Fruit fly (Drosophila melanogaster) whole organism, embryonic: ENCODE results near the gene prt.
A peak's percentile ranks its signal among the peaks of the same experiment; 100 is the strongest.

Experiments
- Awh ChIP-seq: fragments of 200-800 bp; sonication (Bioruptor generic); IDR thresholded peaks from 2 replicates; pipeline ENCODE4, ENCODE4 v1.3.6; 2022; ENCODE audit warnings: missing biosample characterization, missing genetic modification characterization
- B-H2 ChIP-seq: fragments of 200-800 bp; sonication (Bioruptor generic); optimal IDR thresholded peaks from 2 replicates; lab custom pipeline; 2018; ENCODE audit warnings: missing biosample characterization, mild to moderate bottlenecking, missing genetic modification characterization
- Blimp-1 ChIP-seq: fragments of 200-800 bp; sonication (Bioruptor generic); optimal IDR thresholded peaks from 3 replicates; lab custom pipeline; 2018; ENCODE audit warnings: missing biosample characterization, missing genetic modification characterization, mild to moderate bottlenecking, moderate library complexity, missing genetic modification reagents
- CG1024 ChIP-seq: fragments of 200-800 bp; sonication (Bioruptor generic); IDR thresholded peaks from 2 replicates; pipeline ENCODE4 v1.3.6; 2022; ENCODE audit warnings: missing biosample characterization, missing genetic modification characterization
- CG10267 ChIP-seq: fragments of 200-800 bp; sonication (Bioruptor generic); optimal IDR thresholded peaks from 2 replicates; lab custom pipeline; 2018; ENCODE audit warnings: missing biosample characterization, mild to moderate bottlenecking, missing genetic modification characterization, moderate library complexity
- CG10543 ChIP-seq: fragments of 200-800 bp; sonication (Bioruptor generic); optimal IDR thresholded peaks from 3 replicates; lab custom pipeline; 2017; ENCODE audit warnings: missing biosample characterization, mild to moderate bottlenecking, missing genetic modification characterization, moderate library complexity
- CG10654 ChIP-seq: fragments of 200-800 bp; sonication (Bioruptor generic); optimal IDR thresholded peaks from 2 replicates; lab custom pipeline; 2016; ENCODE audit warnings: missing biosample characterization, missing genetic modification characterization
- CG11085 ChIP-seq: fragments of 200-800 bp; sonication (Bioruptor generic); IDR thresholded peaks from 2 replicates; pipeline ENCODE4 v1.3.6; 2022; ENCODE audit warnings: missing biosample characterization, missing genetic modification characterization
- CG12236 ChIP-seq: fragments of 200-800 bp; sonication (Bioruptor generic); optimal IDR thresholded peaks from 2 replicates; lab custom pipeline; 2016; ENCODE audit warnings: missing biosample characterization, missing genetic modification characterization
- CG12659 ChIP-seq: fragments of 200-800 bp; sonication (Bioruptor generic); optimal IDR thresholded peaks from 3 replicates; lab custom pipeline; 2017; ENCODE audit warnings: mild to moderate bottlenecking, missing biosample characterization, missing genetic modification reagents, missing genetic modification characterization
- CG12942 ChIP-seq: fragments of 200-800 bp; sonication (Bioruptor generic); optimal IDR thresholded peaks from 3 replicates; lab custom pipeline; 2016; ENCODE audit warnings: missing biosample characterization, missing genetic modification characterization
- CG13894 ChIP-seq: fragments of 200-800 bp; sonication (Bioruptor generic); optimal IDR thresholded peaks from 3 replicates; lab custom pipeline; 2018; ENCODE audit warnings: missing biosample characterization, mild to moderate bottlenecking, missing genetic modification characterization, moderate library complexity
- CG14710 ChIP-seq: fragments of 200-800 bp; sonication (Bioruptor generic); optimal IDR thresholded peaks from 3 replicates; lab custom pipeline; 2019; ENCODE audit warnings: missing biosample characterization, mild to moderate bottlenecking, missing genetic modification characterization, moderate library complexity
- CG15514 ChIP-seq: fragments of 200-800 bp; sonication (Bioruptor generic); optimal IDR thresholded peaks from 3 replicates; lab custom pipeline; 2017; ENCODE audit warnings: missing biosample characterization, missing genetic modification characterization, mild to moderate bottlenecking, moderate library complexity, missing genetic modification reagents
- CG1603 ChIP-seq: fragments of 200-800 bp; sonication (Bioruptor generic); optimal IDR thresholded peaks from 2 replicates; lab custom pipeline; 2019; ENCODE audit warnings: missing biosample characterization, mild to moderate bottlenecking, missing genetic modification characterization, moderate library complexity
- CG16815 ChIP-seq: fragments of 200-800 bp; sonication (Bioruptor generic); optimal IDR thresholded peaks from 3 replicates; lab custom pipeline; 2017; ENCODE audit warnings: missing biosample characterization, mild to moderate bottlenecking, missing genetic modification characterization
- CG30431 ChIP-seq: fragments of 200-800 bp; sonication (Bioruptor generic); optimal IDR thresholded peaks from 2 replicates; lab custom pipeline; 2017; ENCODE audit warnings: missing biosample characterization, missing genetic modification characterization
- CG4282 ChIP-seq: fragments of 200-800 bp; sonication (Bioruptor generic); optimal IDR thresholded peaks from 2 replicates; lab custom pipeline; 2016; ENCODE audit warnings: missing biosample characterization, missing genetic modification characterization
- CG5245 ChIP-seq: fragments of 200-800 bp; sonication (Bioruptor generic); optimal IDR thresholded peaks from 3 replicates; lab custom pipeline; 2016; ENCODE audit warnings: missing biosample characterization, missing genetic modification characterization
- CG7745 ChIP-seq: fragments of 200-800 bp; sonication (Bioruptor generic); optimal IDR thresholded peaks from 2 replicates; lab custom pipeline; 2018; ENCODE audit warnings: missing biosample characterization, mild to moderate bottlenecking, missing genetic modification characterization, moderate library complexity
- CG8359 ChIP-seq: fragments of 200-800 bp; sonication (Bioruptor generic); optimal IDR thresholded peaks from 2 replicates; lab custom pipeline; 2017; ENCODE audit warnings: missing biosample characterization, mild to moderate bottlenecking, missing genetic modification characterization, borderline replicate concordance
- CG8388 ChIP-seq: fragments of 200-800 bp; sonication (Bioruptor generic); optimal IDR thresholded peaks from 2 replicates; lab custom pipeline; 2019; ENCODE audit warnings: missing biosample characterization, mild to moderate bottlenecking, missing genetic modification characterization, moderate library complexity
- CG9437 ChIP-seq: fragments of 200-800 bp; sonication (Bioruptor generic); optimal IDR thresholded peaks from 2 replicates; lab custom pipeline; 2018; ENCODE audit warnings: missing biosample characterization, mild to moderate bottlenecking, missing genetic modification characterization
- CG9817 ChIP-seq: fragments of 200-800 bp; sonication (Bioruptor generic); optimal IDR thresholded peaks from 2 replicates; lab custom pipeline; 2018; ENCODE audit warnings: missing biosample characterization, mild to moderate bottlenecking, missing genetic modification characterization, moderate library complexity
- Hmx ChIP-seq: fragments of 200-800 bp; sonication (Bioruptor generic); optimal IDR thresholded peaks from 2 replicates; lab custom pipeline; 2016; ENCODE audit warnings: missing biosample characterization, missing genetic modification characterization
- Hsf ChIP-seq: fragments of 200-800 bp; sonication (Bioruptor generic); optimal IDR thresholded peaks from 3 replicates; lab custom pipeline; 2016; ENCODE audit warnings: missing biosample characterization, missing genetic modification characterization
- Nf-YB ChIP-seq: fragments of 200-800 bp; sonication (Bioruptor generic); optimal IDR thresholded peaks from 3 replicates; lab custom pipeline; 2019; ENCODE audit warnings: missing biosample characterization, mild to moderate bottlenecking, missing genetic modification characterization, moderate library complexity
- Nf-YC ChIP-seq: fragments of 200-800 bp; optimal IDR thresholded peaks from 3 replicates; lab custom pipeline; 2019; ENCODE audit warnings: missing biosample characterization, mild to moderate bottlenecking, missing genetic modification characterization, moderate library complexity
- Sry-δ ChIP-seq: fragments of 200-800 bp; sonication (Bioruptor generic); optimal IDR thresholded peaks from 2 replicates; lab custom pipeline; 2016; ENCODE audit warnings: missing biosample characterization, missing genetic modification characterization
- ato ChIP-seq: fragments of 200-800 bp; sonication (Bioruptor generic); IDR thresholded peaks from 2 replicates; pipeline ENCODE4 v1.3.6; 2022; ENCODE audit warnings: missing biosample characterization, missing genetic modification characterization; ENCODE audit not compliant: partially characterized antibody
- bowl ChIP-seq: fragments of 200-800 bp; sonication (Bioruptor generic); IDR thresholded peaks from 2 replicates; pipeline ENCODE4 v1.3.6; 2022; ENCODE audit warnings: missing biosample characterization, missing genetic modification characterization
- crol ChIP-seq: fragments of 200-800 bp; sonication (Bioruptor generic); IDR thresholded peaks from 2 replicates; pipeline ENCODE4 v1.3.6; 2022; ENCODE audit warnings: missing biosample characterization, missing genetic modification characterization
- danr ChIP-seq: fragments of 200-800 bp; sonication (Bioruptor generic); IDR thresholded peaks from 2 replicates; pipeline ENCODE4 v1.3.6; 2022; ENCODE audit warnings: missing biosample characterization, missing genetic modification characterization
- dati ChIP-seq: fragments of 200-800 bp; sonication (Bioruptor generic); IDR thresholded peaks from 2 replicates; pipeline ENCODE4 v1.3.6; 2022; ENCODE audit warnings: missing biosample characterization, missing genetic modification characterization
- fd102C ChIP-seq: fragments of 200-800 bp; sonication (Bioruptor generic); optimal IDR thresholded peaks from 2 replicates; lab custom pipeline; 2018; ENCODE audit warnings: missing biosample characterization, mild to moderate bottlenecking, missing genetic modification characterization, moderate library complexity
- fru ChIP-seq: fragments of >200 bp; optimal IDR thresholded peaks from 2 replicates; lab custom pipeline; 2017
- ham ChIP-seq: fragments of 200-800 bp; sonication (Bioruptor generic); IDR thresholded peaks from 2 replicates; pipeline ENCODE4 v1.3.6; 2022; ENCODE audit warnings: missing biosample characterization, missing genetic modification characterization
- inv ChIP-seq: fragments of 200-800 bp; sonication (Bioruptor generic); IDR thresholded peaks from 2 replicates; pipeline ENCODE4 v1.3.6; 2022; ENCODE audit warnings: missing biosample characterization, missing genetic modification characterization; ENCODE audit not compliant: partially characterized antibody
- kah ChIP-seq: fragments of 200-800 bp; sonication (Bioruptor generic); optimal IDR thresholded peaks from 2 replicates; lab custom pipeline; 2018; ENCODE audit warnings: missing biosample characterization, mild to moderate bottlenecking, missing genetic modification characterization
- kay ChIP-seq: fragments of 200-800 bp; sonication (Bioruptor generic); optimal IDR thresholded peaks from 2 replicates; lab custom pipeline; 2016; ENCODE audit warnings: missing biosample characterization, missing genetic modification characterization
- nerfin-2 ChIP-seq: fragments of 200-800 bp; sonication (Bioruptor generic); IDR thresholded peaks from 2 replicates; pipeline ENCODE4 v1.3.6; 2022; ENCODE audit warnings: missing biosample characterization, missing genetic modification characterization; ENCODE audit not compliant: partially characterized antibody
- nom ChIP-seq: fragments of 200-800 bp; sonication (Bioruptor generic); optimal IDR thresholded peaks from 2 replicates; lab custom pipeline; 2017; ENCODE audit warnings: missing biosample characterization, missing genetic modification characterization, mild to moderate bottlenecking, moderate library complexity, missing genetic modification reagents
- onecut ChIP-seq: fragments of 200-800 bp; sonication (Bioruptor generic); IDR thresholded peaks from 2 replicates; pipeline ENCODE4 v1.3.6; 2022; ENCODE audit warnings: missing biosample characterization, missing genetic modification characterization
- pho ChIP-seq: fragments of 200-800 bp; sonication (Bioruptor generic); optimal IDR thresholded peaks from 2 replicates; lab custom pipeline; 2016; ENCODE audit warnings: missing biosample characterization, missing genetic modification characterization
- row ChIP-seq: fragments of 200-800 bp; sonication (Bioruptor generic); IDR thresholded peaks from 3 replicates; pipeline ENCODE4 v1.3.6; 2022; ENCODE audit warnings: missing biosample characterization, missing genetic modification characterization
- schlank ChIP-seq: fragments of 200-800 bp; sonication (Bioruptor generic); optimal IDR thresholded peaks from 2 replicates; lab custom pipeline; 2018; ENCODE audit warnings: missing biosample characterization, mild to moderate bottlenecking, missing genetic modification characterization
- slp2 ChIP-seq: fragments of 200-800 bp; sonication (Bioruptor generic); optimal IDR thresholded peaks from 2 replicates; lab custom pipeline; 2016; ENCODE audit warnings: missing biosample characterization, missing genetic modification characterization
- tx ChIP-seq: fragments of 200-800 bp; sonication (Bioruptor generic); optimal IDR thresholded peaks from 2 replicates; lab custom pipeline; 2016; ENCODE audit warnings: missing biosample characterization, missing genetic modification characterization
- usp ChIP-seq: fragments of >200 bp; optimal IDR thresholded peaks from 2 replicates; lab custom pipeline; 2017; ENCODE audit warnings: missing biosample characterization, missing genetic modification characterization
- zen2 ChIP-seq: fragments of 200-800 bp; sonication (Bioruptor generic); IDR thresholded peaks from 3 replicates; pipeline ENCODE4 v1.3.6; 2022; ENCODE audit warnings: missing biosample characterization, missing genetic modification characterization; ENCODE audit not compliant: partially characterized antibody

prt gene

dm6 chr3R:23709508-23710208 lies 10.8 kb upstream of the prt start, which contains the start of gene CG10301:
TSS of gene CG10301 (plus strand) at chr3R:23710158.
- TF ChIP-seq CG8359 (GFP tag; lab: Kevin White, UChicago) (peak; percentile 14), Nf-YC (tag; lab: Kevin White, UChicago) (no peak), ham (GFP tag; lab: Robert Waterston, UW) (no peak), CG11085 (no peak), Blimp-1 (peak; percentile 67), fru (lab: Kevin White, UChicago) (no peak), B-H2 (GFP tag; lab: Kevin White, UChicago) (no peak), pho (no peak), onecut (GFP tag; lab: Robert Waterston, UW) (peak; percentile 50; the same call in 1 of the 2 replicates), Awh (peak; percentile 52), inv (no peak), kah (peak; percentile 34), danr (GFP tag; lab: Robert Waterston, UW) (no peak), slp2 (GFP tag; lab: Kevin White, UChicago) (peak; percentile 1), CG5245 (GFP tag; lab: Kevin White, UChicago) (peak; percentile 47), Nf-YB (GFP tag; lab: Kevin White, UChicago) (peak; percentile 8), usp (no peak), Sry-δ (GFP tag; lab: Kevin White, UChicago) (no peak), zen2 (GFP tag; lab: Robert Waterston, UW) (no peak), CG16815 (GFP tag; lab: Kevin White, UChicago) (peak; percentile 63), row (peak; percentile 71), CG15514 (GFP tag; lab: Kevin White, UChicago) (no peak), nerfin-2 (GFP tag; lab: Robert Waterston, UW) (no peak), CG12236 (peak; percentile 7), crol (GFP tag; lab: Robert Waterston, UW) (no peak), CG1603 (tag; lab: Kevin White, UChicago) (peak; percentile 84), CG9437 (GFP tag; lab: Kevin White, UChicago) (peak; percentile 12), Hsf (GFP tag; lab: Kevin White, UChicago) (peak; percentile 68), CG30431 (GFP tag; lab: Kevin White, UChicago) (peak; percentile 75), dati (GFP tag; lab: Robert Waterston, UW) (no peak), CG9817 (tag; lab: Kevin White, UChicago) (no peak), nom (GFP tag; lab: Kevin White, UChicago) (no peak), CG7745 (tag; lab: Kevin White, UChicago) (no peak), CG12659 (peak; percentile 27), fd102C (peak; percentile 76), schlank (tag; lab: Kevin White, UChicago) (no peak), CG14710 (tag; lab: Kevin White, UChicago) (peak; percentile 78), bowl (GFP tag; lab: Robert Waterston, UW) (no peak), Hmx (GFP tag; lab: Kevin White, UChicago) (no peak), CG13894 (tag; lab: Kevin White, UChicago) (no peak), CG10267 (peak; percentile 67), CG8388 (peak; percentile 65), CG1024 (GFP tag; lab: Robert Waterston, UW) (peak; percentile 46; the same call in 1 of the 2 replicates), ato (GFP tag; lab: Robert Waterston, UW) (no peak), CG4282 (GFP tag; lab: Kevin White, UChicago) (no peak), CG12942 (GFP tag; lab: Kevin White, UChicago) (peak; percentile 39), tx (no peak), CG10543 (GFP tag; lab: Kevin White, UChicago) (no peak), CG10654 (GFP tag; lab: Kevin White, UChicago) (peak; percentile 47), kay (GFP tag; lab: Kevin White, UChicago) (no peak)
